Worm (Caenorhabditis elegans): Measurements from ENCODE around the gene Y41G9A.10.
A peak's percentile ranks its signal among the peaks of the same experiment; 100 is the strongest.

ce11 chrX:2920456-2920855 lies 25.9 kb downstream of the Y41G9A.10 start:
- peak in 1 of 2 experiments; percentile 33 for TF ChIP-seq unc-62 (GFP tag; optimal IDR thresholded peaks at IDR 0.05 in 1 of 2)
- no peak for TF ChIP-seq unc-62 (tag; optimal IDR thresholded peaks at IDR 0.05)
- no peak for TF ChIP-seq ama-1 (optimal IDR thresholded peaks at IDR 0.05)

Measured in whole organism, L4 larva.